Worm (Caenorhabditis elegans) whole organism, young adult: ENCODE results near the gene C33A12.3.

ENCODE experiments used
- B0019.2 ChIP-seq: fragments of 200-800 bp; sonication (Bioruptor generic); conservative IDR thresholded peaks from 2 replicates; pipeline ENCODE4 v1.3.6; 2022; ENCODE audit warnings: missing genetic modification reagents, missing genetic modification characterization, missing compliant biosample characterization
- B0035.1 ChIP-seq: sonication (generic microtip); optimal IDR thresholded peaks from 2 replicates; lab custom pipeline; 2016; ENCODE audit warnings: missing genetic modification characterization, mild to moderate bottlenecking, missing compliant biosample characterization, missing genotype, missing genetic modification reagents
- B0261.1 ChIP-seq: sonication (generic microtip); optimal IDR thresholded peaks from 2 replicates; lab custom pipeline; 2016; ENCODE audit warnings: mild to moderate bottlenecking, missing genetic modification characterization, moderate library complexity, missing compliant biosample characterization
- B0336.3 ChIP-seq: fragments of 200-800 bp; sonication (Bioruptor generic); IDR thresholded peaks from 2 replicates; pipeline ENCODE4 v1.3.6; 2022; ENCODE audit warnings: missing genetic modification characterization, missing compliant biosample characterization
- C06A6.2 ChIP-seq: fragments of 200-800 bp; sonication (Bioruptor generic); conservative IDR thresholded peaks from 2 replicates; pipeline ENCODE4 v1.3.6; 2022; ENCODE audit warnings: missing genetic modification characterization, missing compliant biosample characterization
- F39B2.1 ChIP-seq: fragments of 200-800 bp; sonication (Bioruptor generic); IDR thresholded peaks from 2 replicates; pipeline ENCODE4 v1.3.6; 2022; ENCODE audit warnings: missing genetic modification reagents, missing genetic modification characterization, missing compliant biosample characterization
- F57A8.1 ChIP-seq: fragments of 200-800 bp; sonication (Bioruptor generic); optimal IDR thresholded peaks from 2 replicates; lab custom pipeline; 2018; ENCODE audit warnings: mild to moderate bottlenecking, missing genetic modification characterization, moderate library complexity, missing compliant biosample characterization
- F57C9.4 ChIP-seq: sonication (generic microtip); optimal IDR thresholded peaks from 2 replicates; lab custom pipeline; 2017; ENCODE audit warnings: mild to moderate bottlenecking, missing genetic modification characterization, missing compliant biosample characterization
- T07F8.4 ChIP-seq: sonication (generic microtip); optimal IDR thresholded peaks from 2 replicates; lab custom pipeline; 2016; ENCODE audit warnings: mild to moderate bottlenecking, missing genetic modification characterization, moderate library complexity, missing compliant biosample characterization
- Y67H2A.10 ChIP-seq: fragments of 200-800 bp; sonication (Bioruptor generic); conservative IDR thresholded peaks from 2 replicates; pipeline ENCODE4 v1.3.6; 2022; ENCODE audit warnings: missing genetic modification reagents, missing genetic modification characterization, missing compliant biosample characterization
- Y95B8A.8 ChIP-seq: fragments of 200-800 bp; sonication (Bioruptor generic); IDR thresholded peaks from 2 replicates; pipeline ENCODE4 v1.3.6; 2022; ENCODE audit warnings: missing genetic modification reagents, missing genetic modification characterization, missing compliant biosample characterization
- ZK185.1 ChIP-seq: sonication (generic microtip); optimal IDR thresholded peaks from 2 replicates; lab custom pipeline; 2016; ENCODE audit warnings: mild to moderate bottlenecking, missing genetic modification characterization, missing compliant biosample characterization; ENCODE audit not compliant: poor library complexity, severe bottlenecking
- ama-1 ChIP-seq, 3 experiments: fragments of 150-350 bp in 1 of 3; sonication (generic microtip) in 2 of 3; optimal IDR thresholded peaks; 2 replicates each; lab custom pipeline; 2014 to 2018; ENCODE audit warnings: missing biosample characterization in 2 of 3, missing genetic modification characterization in 2 of 3, missing genetic modification reagents in 2 of 3
- aptf-3 ChIP-seq: fragments of 200-800 bp; sonication (Bioruptor generic); IDR thresholded peaks from 2 replicates; pipeline ENCODE4 v1.3.6; 2022; ENCODE audit warnings: missing genetic modification characterization, missing compliant biosample characterization
- athp-1 ChIP-seq: sonication (generic microtip); optimal IDR thresholded peaks from 2 replicates; lab custom pipeline; 2017; ENCODE audit warnings: mild to moderate bottlenecking, missing genetic modification characterization, missing compliant biosample characterization
- attf-6 ChIP-seq: fragments of 200-800 bp; sonication (Bioruptor generic); IDR thresholded peaks from 2 replicates; pipeline ENCODE4 v1.3.6; 2022; ENCODE audit warnings: missing genetic modification reagents, missing genetic modification characterization, missing compliant biosample characterization
- bed-2 ChIP-seq: fragments of 200-800 bp; sonication (Bioruptor generic); IDR thresholded peaks from 2 replicates; pipeline ENCODE4 v1.3.6; 2022; ENCODE audit warnings: missing genetic modification reagents, missing genetic modification characterization, missing compliant biosample characterization
- cebp-1 ChIP-seq, 2 experiments: fragments of 200-800 bp in 1 of 2; sonication (Bioruptor generic) in 1 of 2; sonication (generic microtip) in 1 of 2; IDR thresholded peaks in 1 of 2; optimal IDR thresholded peaks in 1 of 2; 2 replicates each; pipeline versions ENCODE4 v1.3.6 to Lab custom; 2017 to 2022; ENCODE audit warnings: missing compliant biosample characterization in 2 of 2, missing genetic modification characterization in 2 of 2, mild to moderate bottlenecking in 1 of 2, missing genetic modification reagents in 1 of 2, moderate library complexity in 1 of 2
- ceh-91 ChIP-seq: fragments of 200-800 bp; sonication (Bioruptor generic); IDR thresholded peaks from 2 replicates; pipeline ENCODE4 v1.3.6; 2022; ENCODE audit warnings: missing genetic modification reagents, missing genetic modification characterization, missing compliant biosample characterization
- die-1 ChIP-seq: sonication (generic microtip); optimal IDR thresholded peaks from 2 replicates; lab custom pipeline; 2016; ENCODE audit warnings: missing genotype, mild to moderate bottlenecking, missing genetic modification characterization, missing compliant biosample characterization
- dox-1 ChIP-seq: fragments of 200-800 bp; sonication (Bioruptor generic); IDR thresholded peaks from 2 replicates; pipeline ENCODE4 v1.3.6; 2022; ENCODE audit warnings: missing genetic modification reagents, missing genetic modification characterization, missing compliant biosample characterization
- dpl-1 ChIP-seq: fragments of 150-350 bp; optimal IDR thresholded peaks from 2 replicates; lab custom pipeline; 2014; ENCODE audit warnings: missing biosample characterization, missing genetic modification reagents, missing genetic modification characterization
- efl-1 ChIP-seq: fragments of 150-350 bp; optimal IDR thresholded peaks from 2 replicates; lab custom pipeline; 2014; ENCODE audit warnings: missing biosample characterization, missing genetic modification reagents, missing genetic modification characterization
- egl-44 ChIP-seq: fragments of 200-800 bp; sonication (Bioruptor generic); IDR thresholded peaks from 2 replicates; pipeline ENCODE4 v1.3.6; 2022; ENCODE audit warnings: missing genetic modification reagents, missing genetic modification characterization, missing compliant biosample characterization
- egrh-3 ChIP-seq: fragments of 200-800 bp; sonication (Bioruptor generic); IDR thresholded peaks from 2 replicates; pipeline ENCODE4 v1.3.6; 2022; ENCODE audit warnings: missing genetic modification reagents, missing genetic modification characterization, missing compliant biosample characterization
- ekl-4 ChIP-seq: fragments of 200-800 bp; sonication (Bioruptor generic); IDR thresholded peaks from 2 replicates; pipeline ENCODE4 v1.3.6; 2022; ENCODE audit warnings: missing genetic modification reagents, missing genetic modification characterization, missing compliant biosample characterization
- hlh-12 ChIP-seq: sonication (generic microtip); optimal IDR thresholded peaks from 2 replicates; lab custom pipeline; 2016; ENCODE audit warnings: missing genetic modification characterization, missing compliant biosample characterization
- hsf-1 ChIP-seq: fragments of 200-800 bp; sonication (Bioruptor generic); IDR thresholded peaks from 2 replicates; pipeline ENCODE4 v1.3.6; 2022; ENCODE audit warnings: missing genetic modification reagents, missing genetic modification characterization, missing compliant biosample characterization
- let-526 ChIP-seq: fragments of 200-800 bp; sonication (Bioruptor generic); IDR thresholded peaks from 2 replicates; pipeline ENCODE4 v1.3.6; 2022; ENCODE audit warnings: missing genetic modification reagents, missing genetic modification characterization, missing compliant biosample characterization
- let-607 ChIP-seq, 2 experiments: fragments of 200-800 bp in 1 of 2; sonication (Bioruptor generic) in 1 of 2; sonication (generic microtip) in 1 of 2; optimal IDR thresholded peaks; 2 replicates each; lab custom pipeline; 2016 to 2018; ENCODE audit warnings: mild to moderate bottlenecking in 2 of 2, missing compliant biosample characterization in 2 of 2, missing genetic modification characterization in 2 of 2, moderate library complexity in 2 of 2, missing genotype in 1 of 2
- lin-40 ChIP-seq: sonication (generic microtip); optimal IDR thresholded peaks from 2 replicates; lab custom pipeline; 2016; ENCODE audit warnings: missing genetic modification characterization, mild to moderate bottlenecking, missing compliant biosample characterization, missing genotype, missing genetic modification reagents
- lin-54 ChIP-seq: fragments of 200-800 bp; sonication (Bioruptor generic); optimal IDR thresholded peaks from 2 replicates; lab custom pipeline; 2018; ENCODE audit warnings: mild to moderate bottlenecking, missing genetic modification characterization, missing compliant biosample characterization
- lir-1 ChIP-seq: fragments of 200-800 bp; sonication (Bioruptor generic); conservative IDR thresholded peaks from 2 replicates; pipeline ENCODE4 v1.3.6; 2022; ENCODE audit warnings: missing genetic modification reagents, missing genetic modification characterization, missing compliant biosample characterization
- madf-10 ChIP-seq: sonication (generic microtip); optimal IDR thresholded peaks from 2 replicates; lab custom pipeline; 2016; ENCODE audit warnings: mild to moderate bottlenecking, missing genetic modification characterization, missing compliant biosample characterization
- madf-3 ChIP-seq: fragments of 200-800 bp; sonication (Bioruptor generic); IDR thresholded peaks from 2 replicates; pipeline ENCODE4 v1.3.6; 2022; ENCODE audit warnings: missing genetic modification reagents, missing genetic modification characterization, missing compliant biosample characterization
- madf-6 ChIP-seq: fragments of 200-800 bp; sonication (Bioruptor generic); IDR thresholded peaks from 2 replicates; pipeline ENCODE4 v1.3.6; 2022; ENCODE audit warnings: missing genetic modification reagents, missing genetic modification characterization, missing compliant biosample characterization
- mel-28 ChIP-seq: sonication (generic microtip); optimal IDR thresholded peaks from 2 replicates; lab custom pipeline; 2016; ENCODE audit warnings: borderline replicate concordance, mild to moderate bottlenecking, missing genetic modification characterization, missing compliant biosample characterization
- nfyb-1 ChIP-seq: fragments of 200-800 bp; sonication (Bioruptor generic); IDR thresholded peaks from 2 replicates; pipeline ENCODE4 v1.3.6; 2022; ENCODE audit warnings: missing genetic modification reagents, missing genetic modification characterization, missing compliant biosample characterization
- nhr-80 ChIP-seq: sonication (generic microtip); optimal IDR thresholded peaks from 2 replicates; lab custom pipeline; 2016; ENCODE audit warnings: missing genetic modification characterization, missing compliant biosample characterization
- nhr-90 ChIP-seq: sonication (generic microtip); optimal IDR thresholded peaks from 2 replicates; lab custom pipeline; 2016; ENCODE audit warnings: missing genotype, mild to moderate bottlenecking, missing genetic modification characterization, missing compliant biosample characterization
- pbrm-1 ChIP-seq: fragments of 200-800 bp; sonication (Bioruptor generic); IDR thresholded peaks from 2 replicates; pipeline ENCODE4 v1.3.6; 2022; ENCODE audit warnings: missing genetic modification reagents, missing genetic modification characterization, missing compliant biosample characterization
- snpc-1.3 ChIP-seq: sonication (generic microtip); optimal IDR thresholded peaks from 2 replicates; lab custom pipeline; 2017; ENCODE audit warnings: missing genetic modification characterization, mild to moderate bottlenecking, missing compliant biosample characterization, antibody characterized with exemption, moderate library complexity, missing genotype, missing genetic modification reagents; ENCODE audit not compliant: insufficient read depth
- sptf-2 ChIP-seq: fragments of 200-800 bp; sonication (Bioruptor generic); optimal IDR thresholded peaks from 2 replicates; lab custom pipeline; 2018; ENCODE audit warnings: mild to moderate bottlenecking, missing genetic modification characterization, missing compliant biosample characterization
- xnd-1 ChIP-seq: sonication (generic microtip); optimal IDR thresholded peaks from 2 replicates; lab custom pipeline; 2016; ENCODE audit warnings: missing genotype, missing genetic modification reagents, missing genetic modification characterization, missing compliant biosample characterization
- ztf-22 ChIP-seq: fragments of 200-800 bp; sonication (Bioruptor generic); optimal IDR thresholded peaks from 2 replicates; lab custom pipeline; 2018; ENCODE audit warnings: mild to moderate bottlenecking, missing genetic modification characterization, moderate library complexity, missing compliant biosample characterization

C33A12.3 gene

ce11 chrIV:9527002-9527401 lies 14.2 kb upstream of the C33A12.3 start:
- no peak for TF ChIP-seq snpc-1.3 (tag; lab: Kevin White, UChicago)
- TF ChIP-seq dpl-1: no peak
- no peak for TF ChIP-seq B0035.1 (tag; lab: Kevin White, UChicago)
- no peak for TF ChIP-seq Y95B8A.8
- TF ChIP-seq B0261.1 (tag; lab: Kevin White, UChicago): no peak
- TF ChIP-seq nhr-80: peak; percentile 34
- TF ChIP-seq ekl-4: 0 out of 2 replicates have a peak, but pooled peaks have one; percentile 12
- no peak for TF ChIP-seq lin-40 (tag; lab: Kevin White, UChicago)
- no peak for TF ChIP-seq madf-6 (GFP tag; lab: Robert Waterston, UW)
- TF ChIP-seq ama-1 (optimal IDR thresholded peaks at IDR 0.05; lab: Kevin White, UChicago): no peak
- no peak for TF ChIP-seq ama-1 (GFP tag; optimal IDR thresholded peaks at IDR 0.05; lab: Kevin White, UChicago)
- no peak for TF ChIP-seq attf-6 (GFP tag; lab: Robert Waterston, UW)
- TF ChIP-seq F39B2.1 (GFP tag; lab: Robert Waterston, UW): no peak
- no peak for TF ChIP-seq ZK185.1 (tag; lab: Kevin White, UChicago)

- TF ChIP-seq B0035.1 (tag; lab: Kevin White, UChicago) (no peak), T07F8.4 (tag; lab: Kevin White, UChicago) (no peak), dox-1 (peak; percentile 67), egl-44 (GFP tag; lab: Robert Waterston, UW) (0 out of 2 replicates have a peak, but pooled peaks have one; percentile 61), C06A6.2 (GFP tag; lab: Robert Waterston, UW) (0 out of 2 replicates have a peak, but pooled peaks have one; percentile 52), die-1 (no peak), pbrm-1 (GFP tag; lab: Robert Waterston, UW) (no peak), nhr-80 (peak; percentile 98), madf-10 (peak; percentile 14), xnd-1 (no peak), madf-3 (GFP tag; lab: Robert Waterston, UW) (no peak), B0019.2 (GFP tag; lab: Robert Waterston, UW) (no peak), hlh-12 (tag; lab: Kevin White, UChicago) (no peak), sptf-2 (no peak), lir-1 (GFP tag; lab: Robert Waterston, UW) (no peak), B0336.3 (GFP tag; lab: Robert Waterston, UW) (peak; percentile 44; the same call in 1 of the 2 replicates), nhr-90 (tag; lab: Kevin White, UChicago) (peak; percentile 5), aptf-3 (GFP tag; lab: Robert Waterston, UW) (no peak), lin-40 (tag; lab: Kevin White, UChicago) (peak; percentile 51), athp-1 (tag; lab: Kevin White, UChicago) (no peak), F57C9.4 (tag; lab: Kevin White, UChicago) (no peak), F57A8.1 (no peak), egrh-3 (GFP tag; lab: Robert Waterston, UW) (no peak), lin-54 (peak; percentile 29), let-526 (GFP tag; lab: Robert Waterston, UW) (no peak), nfyb-1 (GFP tag; lab: Robert Waterston, UW) (peak; percentile 62; the same call in 1 of the 2 replicates), cebp-1 (GFP tag; IDR thresholded peaks at IDR 0.05; lab: Robert Waterston, UW) (no peak), cebp-1 (tag; optimal IDR thresholded peaks at IDR 0.05; lab: Kevin White, UChicago) (peak; percentile 41), bed-2 (no peak), hsf-1 (GFP tag; lab: Robert Waterston, UW) (no peak), Y67H2A.10 (GFP tag; lab: Robert Waterston, UW) (no peak), ztf-22 (GFP tag; lab: Kevin White, UChicago) (peak; percentile 15), efl-1 (GFP tag; lab: Kevin White, UChicago) (no peak), let-607 (tag; optimal IDR thresholded peaks at IDR 0.05; lab: Kevin White, UChicago) (peak in 1 of 2 experiments; percentile 8), mel-28 (tag; lab: Kevin White, UChicago) (no peak), ceh-91 (GFP tag; lab: Robert Waterston, UW) (no peak)
These were observed 13.0 kb upstream of the C33A12.3 start, which contains the start of gene elo-1 for ce11 chrIV:9525682-9526416. TSS of gene elo-1 (plus strand) at chrIV:9526366.
